Worm (Caenorhabditis elegans): ENCODE data around the gene cam-1.
A peak's percentile ranks its signal among the peaks of the same experiment; 100 is the strongest.

The cam-1 gene

ce11 chrII:9279016-9279415 lies 31.1 kb downstream of the cam-1 start:
- TF ChIP-seq ama-1 (optimal IDR thresholded peaks at IDR 0.05) (no peak), pes-1 (GFP tag; IDR thresholded peaks at IDR 0.05) (no peak), ceh-13 (GFP tag; optimal IDR thresholded peaks at IDR 0.05) (no peak), ceh-36 (tag; optimal IDR thresholded peaks at IDR 0.05) (no peak), ets-7 (tag; optimal IDR thresholded peaks at IDR 0.05) (no peak), flt-1 (GFP tag; IDR thresholded peaks at IDR 0.05) (no peak), tbx-11 (GFP tag; IDR thresholded peaks at IDR 0.05) (no peak)

ce11 chrII:9277153-9277552 lies 33.0 kb downstream of the cam-1 start:
- TF ChIP-seq ama-1 (optimal IDR thresholded peaks at IDR 0.05) (no peak), F13C5.2 (tag; optimal IDR thresholded peaks at IDR 0.05) (no peak), scrt-1 (GFP tag; IDR thresholded peaks at IDR 0.05) (no peak), ceh-13 (GFP tag; optimal IDR thresholded peaks at IDR 0.05) (no peak), tbx-37 (GFP tag; conservative IDR thresholded peaks at IDR 0.05) (no peak), tra-4 (tag; optimal IDR thresholded peaks at IDR 0.05) (no peak), hmbx-1 (tag; optimal IDR thresholded peaks at IDR 0.05) (no peak), ets-7 (tag; optimal IDR thresholded peaks at IDR 0.05) (no peak), flt-1 (GFP tag; IDR thresholded peaks at IDR 0.05) (no peak), sea-1 (GFP tag; conservative IDR thresholded peaks at IDR 0.05) (no peak), tbx-11 (GFP tag; IDR thresholded peaks at IDR 0.05) (no peak), hnd-1 (tag; optimal IDR thresholded peaks at IDR 0.05) (no peak), aly-1 (tag; optimal IDR thresholded peaks at IDR 0.05) (no peak)

- TF ChIP-seq tbx-11 (GFP tag; IDR thresholded peaks at IDR 0.05) (no peak), hmbx-1 (tag; optimal IDR thresholded peaks at IDR 0.05) (no peak), F13C5.2 (tag; optimal IDR thresholded peaks at IDR 0.05) (no peak), tbx-37 (GFP tag; conservative IDR thresholded peaks at IDR 0.05) (no peak), sea-1 (GFP tag; conservative IDR thresholded peaks at IDR 0.05) (no peak), pes-1 (GFP tag; IDR thresholded peaks at IDR 0.05) (no peak), ama-1 (optimal IDR thresholded peaks at IDR 0.05) (no peak), aly-1 (tag; optimal IDR thresholded peaks at IDR 0.05) (no peak), scrt-1 (GFP tag; IDR thresholded peaks at IDR 0.05) (no peak), B0310.2 (tag; optimal IDR thresholded peaks at IDR 0.05) (no peak)
Observed at ce11 chrII:9275173-9275572, 34.9 kb downstream of the cam-1 start.

- TF ChIP-seq ets-7 (tag; optimal IDR thresholded peaks at IDR 0.05) (no peak), scrt-1 (GFP tag; IDR thresholded peaks at IDR 0.05) (no peak), hmbx-1 (tag; optimal IDR thresholded peaks at IDR 0.05) (no peak), ceh-36 (tag; optimal IDR thresholded peaks at IDR 0.05) (no peak), pes-1 (GFP tag; IDR thresholded peaks at IDR 0.05) (no peak), aly-1 (tag; optimal IDR thresholded peaks at IDR 0.05) (no peak), tbx-37 (GFP tag; conservative IDR thresholded peaks at IDR 0.05) (no peak)
Observed at ce11 chrII:9274734-9275133, 35.4 kb downstream of the cam-1 start.

DNA sequence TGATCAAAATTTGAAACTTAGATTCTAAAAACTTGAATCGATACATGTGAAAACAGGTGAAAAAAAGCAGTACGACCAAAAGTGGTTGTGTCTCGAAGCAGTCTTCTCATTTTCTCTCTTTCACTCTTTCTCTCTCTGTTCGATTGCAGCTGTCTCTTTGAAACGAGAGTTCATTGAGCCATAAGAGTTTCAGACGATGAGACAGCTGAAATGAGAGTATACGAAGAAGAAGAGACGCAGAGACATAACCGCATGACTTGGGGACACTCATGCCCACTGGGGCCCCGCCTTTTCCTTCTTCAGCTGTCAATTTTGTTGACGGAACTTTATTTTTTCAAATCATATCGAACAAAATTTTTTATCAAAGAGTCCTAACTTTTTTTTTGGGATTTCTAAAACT lies 36.1 kb downstream of the cam-1 start:
- TF ChIP-seq scrt-1 (GFP tag; IDR thresholded peaks at IDR 0.05): no peak
- peak; percentile 38 for TF ChIP-seq F13C5.2 (tag; optimal IDR thresholded peaks at IDR 0.05)
- TF ChIP-seq flt-1 (GFP tag; IDR thresholded peaks at IDR 0.05): peak; percentile 12; the same call in 1 of the 2 replicates
- no peak for TF ChIP-seq tbx-37 (GFP tag; conservative IDR thresholded peaks at IDR 0.05)
- TF ChIP-seq hmg-4 (GFP tag; optimal IDR thresholded peaks at IDR 0.05): peak; percentile 59

ce11 chrII:9272942-9273341 lies 37.2 kb downstream of the cam-1 start, which contains the start of gene C01G6.4:
C01G6.4 (minus strand) TSS chrII:9273042.
- no peak for TF ChIP-seq tbx-11 (GFP tag; IDR thresholded peaks at IDR 0.05)
- TF ChIP-seq hmg-4 (GFP tag; optimal IDR thresholded peaks at IDR 0.05): no peak
- no peak for TF ChIP-seq tra-4 (tag; optimal IDR thresholded peaks at IDR 0.05)
- TF ChIP-seq pes-1 (GFP tag; IDR thresholded peaks at IDR 0.05): no peak
- TF ChIP-seq ceh-13 (GFP tag; optimal IDR thresholded peaks at IDR 0.05): no peak
- TF ChIP-seq ets-7 (tag; optimal IDR thresholded peaks at IDR 0.05): no peak
- TF ChIP-seq tbx-37 (GFP tag; conservative IDR thresholded peaks at IDR 0.05): no peak
- TF ChIP-seq sea-1 (GFP tag; conservative IDR thresholded peaks at IDR 0.05): no peak
- no peak for TF ChIP-seq ceh-36 (tag; optimal IDR thresholded peaks at IDR 0.05)
- no peak for TF ChIP-seq F13C5.2 (tag; optimal IDR thresholded peaks at IDR 0.05)
- no peak for TF ChIP-seq hmbx-1 (tag; optimal IDR thresholded peaks at IDR 0.05)
- no peak for TF ChIP-seq flt-1 (GFP tag; IDR thresholded peaks at IDR 0.05)
- no peak for TF ChIP-seq hnd-1 (tag; optimal IDR thresholded peaks at IDR 0.05)
- no peak for TF ChIP-seq B0310.2 (tag; optimal IDR thresholded peaks at IDR 0.05)
- no peak for TF ChIP-seq aly-1 (tag; optimal IDR thresholded peaks at IDR 0.05)
- no peak for TF ChIP-seq scrt-1 (GFP tag; IDR thresholded peaks at IDR 0.05)

ce11 chrII:9271285-9271684 lies 38.8 kb downstream of the cam-1 start:
- TF ChIP-seq tbx-37 (GFP tag; conservative IDR thresholded peaks at IDR 0.05): no peak
- peak; percentile 17 for TF ChIP-seq ama-1 (optimal IDR thresholded peaks at IDR 0.05)
- TF ChIP-seq pes-1 (GFP tag; IDR thresholded peaks at IDR 0.05): no peak

ce11 chrII:9269588-9269987 lies 40.5 kb downstream of the cam-1 start, which contains the start of gene C01G6.3:
C01G6.3 (plus strand) TSS chrII:9269888.
- TF ChIP-seq tbx-37 (GFP tag; conservative IDR thresholded peaks at IDR 0.05): no peak
- no peak for TF ChIP-seq B0310.2 (tag; optimal IDR thresholded peaks at IDR 0.05)
- TF ChIP-seq tra-4 (tag; optimal IDR thresholded peaks at IDR 0.05): no peak
- no peak for TF ChIP-seq ceh-13 (GFP tag; optimal IDR thresholded peaks at IDR 0.05)
- no peak for TF ChIP-seq ceh-36 (tag; optimal IDR thresholded peaks at IDR 0.05)
- TF ChIP-seq F13C5.2 (tag; optimal IDR thresholded peaks at IDR 0.05): no peak
- TF ChIP-seq sea-1 (GFP tag; conservative IDR thresholded peaks at IDR 0.05): no peak
- TF ChIP-seq flt-1 (GFP tag; IDR thresholded peaks at IDR 0.05): no peak
- no peak for TF ChIP-seq tbx-11 (GFP tag; IDR thresholded peaks at IDR 0.05)
- no peak for TF ChIP-seq ets-7 (tag; optimal IDR thresholded peaks at IDR 0.05)
- no peak for TF ChIP-seq ama-1 (optimal IDR thresholded peaks at IDR 0.05)
- no peak for TF ChIP-seq scrt-1 (GFP tag; IDR thresholded peaks at IDR 0.05)
- TF ChIP-seq hmg-4 (GFP tag; optimal IDR thresholded peaks at IDR 0.05): no peak

Measured in whole organism, early embryonic.